Fruit fly (Drosophila melanogaster): ENCODE results near the gene wda.

Gene wda

DNA sequence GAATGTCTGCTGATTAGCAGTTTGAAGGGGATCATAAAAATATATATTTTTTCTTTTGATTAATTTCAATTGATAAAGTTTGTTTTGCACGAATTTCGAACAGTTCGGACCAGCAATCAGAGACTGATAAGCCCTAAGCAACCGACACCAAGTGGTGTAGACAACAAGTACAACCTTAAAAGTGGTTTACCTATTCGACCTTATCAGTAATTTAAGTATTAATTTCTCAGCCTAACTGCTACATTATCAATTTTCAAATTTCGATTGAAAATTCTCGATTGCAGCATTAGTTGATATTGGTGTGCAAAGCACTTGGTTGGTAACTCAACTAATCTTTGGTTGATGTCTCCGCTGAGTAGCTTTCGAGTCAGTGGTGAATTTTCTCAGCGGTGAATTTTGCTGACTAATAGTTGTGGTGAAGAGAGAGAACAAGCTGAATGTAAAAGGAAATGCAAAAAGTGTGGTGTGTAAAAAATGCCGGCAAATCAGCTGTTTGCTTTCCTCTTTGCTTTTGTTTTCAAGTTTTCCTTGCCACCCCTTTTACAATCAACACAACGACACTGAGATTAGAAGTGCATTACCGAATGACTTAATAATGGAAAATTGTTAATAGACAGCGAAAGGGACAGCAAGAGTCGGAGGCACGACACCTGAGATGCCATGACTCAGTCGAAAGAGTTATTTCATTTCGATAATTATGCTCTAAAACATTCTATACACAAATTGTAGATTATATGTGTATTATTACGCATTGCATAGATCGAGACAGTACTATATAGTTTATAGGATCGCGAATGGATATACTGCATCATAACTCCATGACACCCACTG is 43.1 kb downstream of the wda start:
- TF ChIP-seq Vsx2 (GFP tag; optimal IDR thresholded peaks at IDR 0.05; ENCODE audit: partially characterized antibody) (no peak), Dfd (GFP tag; optimal IDR thresholded peaks at IDR 0.05) (no peak), CG32264 (GFP tag; optimal IDR thresholded peaks at IDR 0.05) (no peak), GATAd (GFP tag; optimal IDR thresholded peaks at IDR 0.05) (no peak), lola (GFP tag; optimal IDR thresholded peaks at IDR 0.05) (no peak), h (GFP tag; optimal IDR thresholded peaks at IDR 0.05) (peak; percentile 29), N (GFP tag; optimal IDR thresholded peaks at IDR 0.05) (no peak), CG9705 (GFP tag; optimal IDR thresholded peaks at IDR 0.05) (no peak), dsf (GFP tag; optimal IDR thresholded peaks at IDR 0.05; ENCODE audit: borderline replicate concordance) (no peak), dl (GFP tag; optimal IDR thresholded peaks at IDR 0.05; ENCODE audit: insufficient read depth in 1 of 2, partially characterized antibody in 2 of 2) (no peak), HLH106 (tag; optimal IDR thresholded peaks at IDR 0.05) (peak; percentile 51), Mio (GFP tag; optimal IDR thresholded peaks at IDR 0.05) (no peak), tai (GFP tag; optimal IDR thresholded peaks at IDR 0.05) (peak; percentile 67), sv (GFP tag; optimal IDR thresholded peaks at IDR 0.05) (no peak), woc (GFP tag; optimal IDR thresholded peaks at IDR 0.05) (peak; percentile 28), OdsH (GFP tag; optimal IDR thresholded peaks at IDR 0.05) (peak; percentile 34), Abd-B (GFP tag; optimal IDR thresholded peaks at IDR 0.05) (no peak), dmrt93B (GFP tag; optimal IDR thresholded peaks at IDR 0.05) (no peak), usp (GFP tag; optimal IDR thresholded peaks at IDR 0.05) (no peak), Dif (GFP tag; optimal IDR thresholded peaks at IDR 0.05; ENCODE audit: partially characterized antibody) (no peak), psq (GFP tag; optimal IDR thresholded peaks at IDR 0.05) (peak; percentile 75), Sp1 (GFP tag; optimal IDR thresholded peaks at IDR 0.05) (peak; percentile 31), fru (GFP tag; optimal IDR thresholded peaks at IDR 0.05) (peak; percentile 0), Myc (optimal IDR thresholded peaks at IDR 0.05) (peak; percentile 78), Jra (GFP tag; optimal IDR thresholded peaks at IDR 0.05) (no peak), brk (GFP tag; optimal IDR thresholded peaks at IDR 0.05) (peak; percentile 1), br (GFP tag; optimal IDR thresholded peaks at IDR 0.05) (peak; percentile 11), pan (optimal IDR thresholded peaks at IDR 0.05) (no peak), jim (GFP tag; optimal IDR thresholded peaks at IDR 0.05) (no peak), Hr83 (GFP tag; optimal IDR thresholded peaks at IDR 0.05; ENCODE audit: poor library complexity, severe bottlenecking) (no peak), Rel (GFP tag; optimal IDR thresholded peaks at IDR 0.05) (no peak), Rel (tag; optimal IDR thresholded peaks at IDR 0.05) (peak; percentile 55), CrebA (GFP tag; optimal IDR thresholded peaks at IDR 0.05; ENCODE audit: borderline replicate concordance) (peak; percentile 16), ey (GFP tag; optimal IDR thresholded peaks at IDR 0.05) (peak; percentile 50), sage (GFP tag; optimal IDR thresholded peaks at IDR 0.05) (no peak), foxo (GFP tag; optimal IDR thresholded peaks at IDR 0.05) (peak in 1 of 2 experiments; percentile 24), Hnf4 (GFP tag; optimal IDR thresholded peaks at IDR 0.05) (no peak), rgr (GFP tag; optimal IDR thresholded peaks at IDR 0.05) (no peak), Hr78 (GFP tag; optimal IDR thresholded peaks at IDR 0.05) (no peak)

DNA sequence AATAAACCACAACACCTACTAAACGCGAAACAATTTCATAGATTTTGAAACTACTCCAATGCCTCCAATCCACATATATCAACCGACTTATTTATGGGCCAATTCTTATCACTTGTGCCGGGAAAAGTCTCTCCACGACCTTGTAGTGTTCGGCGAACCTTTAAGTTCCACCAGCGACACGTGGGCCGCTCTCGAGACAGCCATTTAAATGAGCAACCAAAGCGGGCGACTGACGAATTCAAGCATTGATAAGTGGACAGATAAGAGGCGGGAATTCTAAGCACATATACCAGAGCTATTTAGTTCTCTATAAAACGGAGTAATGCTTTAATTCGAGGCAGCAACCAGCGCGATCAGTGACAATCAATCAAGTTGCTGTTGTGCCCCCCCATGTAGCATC is 45.1 kb downstream of the wda start:
- TF ChIP-seq CrebA (GFP tag; optimal IDR thresholded peaks at IDR 0.05; ENCODE audit: borderline replicate concordance) (no peak), OdsH (GFP tag; optimal IDR thresholded peaks at IDR 0.05) (no peak), CG32264 (GFP tag; optimal IDR thresholded peaks at IDR 0.05) (no peak), HLH106 (tag; optimal IDR thresholded peaks at IDR 0.05) (no peak), Hnf4 (GFP tag; optimal IDR thresholded peaks at IDR 0.05) (no peak), psq (GFP tag; optimal IDR thresholded peaks at IDR 0.05) (no peak)
